Worm (Caenorhabditis elegans) whole organism, midembryonic: ENCODE measurements around the gene acr-23.

Experiments used
- T22C8.4 ChIP-seq: fragments of 200-800 bp; sonication (Bioruptor generic); IDR thresholded peaks from 2 replicates; pipeline ENCODE4 v1.3.6; 2022; ENCODE audit warnings: missing genetic modification characterization, missing compliant biosample characterization
- cog-1 ChIP-seq: sonication (generic microtip); optimal IDR thresholded peaks from 2 replicates; lab custom pipeline; 2016; ENCODE audit warnings: missing genetic modification characterization, missing compliant biosample characterization
- flt-1 ChIP-seq: fragments of 200-800 bp; sonication (Bioruptor generic); IDR thresholded peaks from 2 replicates; pipeline ENCODE4 v1.3.6; 2022; ENCODE audit warnings: missing genetic modification characterization, missing compliant biosample characterization
- klf-2 ChIP-seq: fragments of 200-800 bp; sonication (Bioruptor generic); conservative IDR thresholded peaks from 2 replicates; pipeline ENCODE4 v1.3.6; 2022; ENCODE audit warnings: missing genetic modification reagents, missing genetic modification characterization, missing compliant biosample characterization
- med-1 ChIP-seq: sonication (generic microtip); optimal IDR thresholded peaks from 2 replicates; lab custom pipeline; 2017; ENCODE audit warnings: missing genetic modification characterization, mild to moderate bottlenecking, missing compliant biosample characterization, antibody characterized with exemption, missing genetic modification reagents; ENCODE audit not compliant: insufficient read depth
- ref-1 ChIP-seq: fragments of 200-800 bp; sonication (Bioruptor generic); conservative IDR thresholded peaks from 2 replicates; pipeline ENCODE4 v1.3.6; 2022; ENCODE audit warnings: missing genetic modification reagents, missing genetic modification characterization, missing compliant biosample characterization

DNA sequence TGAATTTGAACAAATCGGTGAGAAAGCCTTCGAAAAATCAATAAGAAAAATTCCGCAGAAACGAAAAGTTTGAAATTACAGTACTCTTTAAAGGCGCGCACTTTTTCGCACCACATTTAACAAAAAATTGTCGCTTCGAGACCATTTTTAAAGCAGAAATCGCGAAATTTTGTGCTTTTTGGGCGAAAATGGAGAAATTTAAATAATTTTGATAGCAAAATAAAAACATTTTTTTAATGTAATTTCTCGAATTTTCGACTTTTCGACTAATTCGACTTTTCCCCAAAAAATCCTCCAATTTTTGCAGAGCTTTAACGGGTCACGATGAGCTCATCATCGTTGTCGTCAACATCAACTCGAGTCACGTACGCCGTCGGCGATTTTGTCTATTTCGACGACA is 45.3 kb upstream of the acr-23 start, which contains the start of gene lin-40:
- TF ChIP-seq ref-1 (GFP tag; lab: Robert Waterston, UW) (no peak), cog-1 (no peak), flt-1 (GFP tag; lab: Robert Waterston, UW) (no peak), klf-2 (no peak), med-1 (GFP tag; lab: Kevin White, UChicago) (no peak), T22C8.4 (GFP tag; lab: Robert Waterston, UW) (no peak)
